Fruit fly (Drosophila melanogaster): ENCODE measurements around the gene CG31226.

Gene CG31226

DNA sequence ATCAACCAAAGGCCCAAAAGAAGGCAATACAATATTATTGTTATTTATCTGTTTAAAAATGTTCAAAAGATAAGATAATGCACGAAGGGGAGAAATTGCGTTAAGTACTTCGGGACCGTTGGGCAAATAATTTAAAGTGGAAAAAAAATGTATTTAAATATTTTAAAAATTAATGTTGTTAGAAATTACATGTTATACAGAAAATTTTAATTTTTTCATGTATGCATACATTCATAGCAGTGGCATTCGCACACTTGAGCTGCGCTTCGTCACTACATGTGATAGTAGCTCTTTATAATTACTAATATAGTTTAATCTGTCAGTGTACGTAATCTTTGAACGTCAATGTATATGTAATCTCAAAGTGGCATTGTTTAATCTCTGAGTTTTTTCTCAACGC is 43.6 kb upstream of the CG31226 start (continued):
- TF ChIP-seq shn (GFP tag; optimal IDR thresholded peaks at IDR 0.05) (no peak), dan (GFP tag; IDR thresholded peaks at IDR 0.05) (no peak), HLH3B (GFP tag; IDR thresholded peaks at IDR 0.05) (peak; percentile 71), gcm2 (GFP tag; optimal IDR thresholded peaks at IDR 0.05) (no peak), Dll (GFP tag; IDR thresholded peaks at IDR 0.05; ENCODE audit: partially characterized antibody) (no peak), Dad (GFP tag; optimal IDR thresholded peaks at IDR 0.05) (no peak), repo (GFP tag; optimal IDR thresholded peaks at IDR 0.05) (no peak), CG4328 (GFP tag; optimal IDR thresholded peaks at IDR 0.05) (no peak), br (optimal IDR thresholded peaks at IDR 0.05) (no peak), z (GFP tag; IDR thresholded peaks at IDR 0.05) (no peak), Vsx1 (GFP tag; optimal IDR thresholded peaks at IDR 0.05) (no peak), onecut (GFP tag; IDR thresholded peaks at IDR 0.05) (peak; percentile 16; the same call in 1 of the 2 replicates), BtbVII (GFP tag; optimal IDR thresholded peaks at IDR 0.05) (peak; percentile 11), cad (GFP tag; optimal IDR thresholded peaks at IDR 0.05) (no peak), zf30C (GFP tag; optimal IDR thresholded peaks at IDR 0.05) (no peak), CG13624 (GFP tag; optimal IDR thresholded peaks at IDR 0.05) (no peak), CG1603 (tag; optimal IDR thresholded peaks at IDR 0.05) (no peak), CG13894 (tag; optimal IDR thresholded peaks at IDR 0.05) (no peak), Bgb (GFP tag; IDR thresholded peaks at IDR 0.05; ENCODE audit: partially characterized antibody) (no peak), sob (GFP tag; IDR thresholded peaks at IDR 0.05) (peak; percentile 86), sisA (GFP tag; IDR thresholded peaks at IDR 0.05) (peak; percentile 57), CG17829 (tag; optimal IDR thresholded peaks at IDR 0.05) (no peak), NC2α (GFP tag; optimal IDR thresholded peaks at IDR 0.05) (no peak), cato (GFP tag; optimal IDR thresholded peaks at IDR 0.05; ENCODE audit: borderline replicate concordance) (no peak), Tbp (GFP tag; optimal IDR thresholded peaks at IDR 0.05) (no peak), lbe (GFP tag; optimal IDR thresholded peaks at IDR 0.05) (no peak), slp2 (GFP tag; optimal IDR thresholded peaks at IDR 0.05) (no peak), CG3281 (GFP tag; optimal IDR thresholded peaks at IDR 0.05) (peak; percentile 46), CG10209 (GFP tag; optimal IDR thresholded peaks at IDR 0.05) (no peak), CG3995 (GFP tag; optimal IDR thresholded peaks at IDR 0.05) (no peak), wor (GFP tag; IDR thresholded peaks at IDR 0.05) (no peak), tap (tag; optimal IDR thresholded peaks at IDR 0.05) (no peak), CG11723 (GFP tag; optimal IDR thresholded peaks at IDR 0.05) (no peak), ems (GFP tag; optimal IDR thresholded peaks at IDR 0.05) (no peak), CG7839 (tag; optimal IDR thresholded peaks at IDR 0.05) (no peak), HHEX (GFP tag; optimal IDR thresholded peaks at IDR 0.05) (no peak), sug (tag; optimal IDR thresholded peaks at IDR 0.05) (no peak), TFAM (GFP tag; optimal IDR thresholded peaks at IDR 0.05) (no peak), pho (GFP tag; optimal IDR thresholded peaks at IDR 0.05) (no peak), HLHmδ (GFP tag; optimal IDR thresholded peaks at IDR 0.05) (no peak), CG1529 (GFP tag; optimal IDR thresholded peaks at IDR 0.05) (no peak), Dip3 (GFP tag; optimal IDR thresholded peaks at IDR 0.05) (no peak), sens-2 (GFP tag; IDR thresholded peaks at IDR 0.05) (no peak), CG10267 (tag; optimal IDR thresholded peaks at IDR 0.05) (no peak), Taf1 (GFP tag; IDR thresholded peaks at IDR 0.05) (peak; percentile 70; the same call in 1 of the 2 replicates), CG15073 (GFP tag; optimal IDR thresholded peaks at IDR 0.05) (no peak), CG7357 (GFP tag; IDR thresholded peaks at IDR 0.05) (peak; percentile 58; the same call in 1 of the 3 replicates), sna (GFP tag; IDR thresholded peaks at IDR 0.05; ENCODE audit: partially characterized antibody) (no peak), jigr1 (GFP tag; IDR thresholded peaks at IDR 0.05) (peak; percentile 34; the same call in 1 of the 3 replicates), CG8359 (GFP tag; optimal IDR thresholded peaks at IDR 0.05; ENCODE audit: borderline replicate concordance) (no peak), CG7786 (GFP tag; optimal IDR thresholded peaks at IDR 0.05) (no peak), pzg (GFP tag; optimal IDR thresholded peaks at IDR 0.05) (no peak)
